Fruit fly (Drosophila melanogaster) whole organism: ENCODE results near the gene CG31141.

Experiments used
- CG8478 ChIP-seq: fragments of >200 bp; optimal IDR thresholded peaks from 2 replicates; lab custom pipeline; 2018; ENCODE audit warnings: inconsistent platforms
- EcR ChIP-seq, 2 experiments: fragments of >200 bp; optimal IDR thresholded peaks; 2 replicates each; lab custom pipeline; 2017; ENCODE audit warnings: missing biosample characterization in 2 of 2, missing genetic modification characterization in 2 of 2, missing genetic modification reagents in 2 of 2
- pan ChIP-seq: fragments of >200 bp; optimal IDR thresholded peaks from 2 replicates; lab custom pipeline; 2017
- psq ChIP-seq: fragments of >200 bp; optimal IDR thresholded peaks from 2 replicates; lab custom pipeline; 2017
- usp ChIP-seq: fragments of >200 bp; optimal IDR thresholded peaks from 2 replicates; lab custom pipeline; 2017; ENCODE audit warnings: missing biosample characterization, missing genetic modification characterization, mixed read lengths

DNA sequence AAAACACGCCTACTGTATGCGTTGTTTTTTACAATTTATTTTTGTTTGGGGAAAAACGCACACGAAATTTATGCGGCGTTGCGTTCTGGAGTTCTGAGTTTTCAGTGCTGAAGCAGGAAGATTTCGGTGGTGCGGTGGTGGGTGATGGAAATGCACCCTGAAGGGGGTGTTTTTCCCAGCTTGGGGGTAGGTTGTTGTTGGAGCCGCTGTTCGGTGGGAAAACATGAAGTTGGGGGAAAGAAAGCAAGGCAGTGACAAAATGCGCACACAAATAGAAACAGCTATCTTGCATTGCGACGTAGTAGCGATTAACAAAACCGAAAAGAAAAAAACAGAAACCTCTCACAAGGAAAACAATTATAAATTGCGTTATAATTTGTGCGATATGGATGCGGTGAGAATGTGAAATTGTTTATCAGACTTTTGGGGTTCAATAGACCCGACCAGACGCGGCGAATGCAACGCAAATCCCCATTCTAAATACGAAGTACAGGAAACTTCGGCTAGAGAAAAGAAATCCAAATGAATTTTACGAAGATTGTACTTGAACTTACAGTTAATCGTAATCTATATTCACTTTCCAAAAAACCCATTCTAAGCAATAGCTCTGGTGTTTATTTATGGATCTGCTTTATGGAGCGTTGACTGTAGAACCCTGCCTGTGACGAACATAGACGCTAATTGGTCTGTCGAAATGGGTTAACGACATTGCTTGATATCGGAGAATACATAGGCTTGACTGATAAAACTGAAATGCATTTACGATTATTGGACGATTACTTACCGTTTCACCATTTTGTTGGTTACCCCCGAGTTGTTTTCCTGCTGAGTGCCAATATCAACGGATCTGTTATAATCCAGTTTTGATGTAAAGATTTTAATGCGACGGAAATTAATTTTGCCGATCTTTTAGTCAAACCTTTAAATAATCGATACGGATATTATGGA lies 34.6 kb upstream of the CG31141 start:
- TF ChIP-seq CG8478: no peak
- TF ChIP-seq EcR (GFP tag; optimal IDR thresholded peaks at IDR 0.05; lab: Kevin White, UChicago): peak; percentile 1 to 53
- TF ChIP-seq psq (lab: Kevin White, UChicago): no peak
- no peak for TF ChIP-seq usp (GFP tag; lab: Kevin White, UChicago)
- no peak for TF ChIP-seq pan
